Fruit fly (Drosophila melanogaster) whole organism, embryonic: ENCODE measurements around the gene CG15530.
A peak's percentile ranks its signal among the peaks of the same experiment; 100 is the strongest.

Source experiments
- ATbp ChIP-seq: fragments of 200-800 bp; sonication (Bioruptor generic); optimal IDR thresholded peaks from 2 replicates; lab custom pipeline; 2017; ENCODE audit warnings: missing biosample characterization, mild to moderate bottlenecking, missing genetic modification characterization, missing genetic modification reagents
- Abd-B ChIP-seq: fragments of 200-800 bp; sonication (Bioruptor generic); optimal IDR thresholded peaks from 2 replicates; lab custom pipeline; 2018; ENCODE audit warnings: missing biosample characterization, mild to moderate bottlenecking, missing genetic modification characterization, moderate library complexity
- BtbVII ChIP-seq: fragments of 200-800 bp; sonication (Bioruptor generic); optimal IDR thresholded peaks from 3 replicates; lab custom pipeline; 2017; ENCODE audit warnings: missing biosample characterization, mild to moderate bottlenecking, missing genetic modification characterization
- CG10565 ChIP-seq: fragments of 200-800 bp; sonication (Bioruptor generic); optimal IDR thresholded peaks from 3 replicates; lab custom pipeline; 2016; ENCODE audit warnings: missing biosample characterization, mild to moderate bottlenecking, missing genetic modification characterization
- CG10979 ChIP-seq: fragments of 200-800 bp; sonication (Bioruptor generic); optimal IDR thresholded peaks from 2 replicates; lab custom pipeline; 2018; ENCODE audit warnings: missing biosample characterization, mild to moderate bottlenecking, missing genetic modification characterization, moderate library complexity
- CG12769 ChIP-seq: fragments of 200-800 bp; sonication (Bioruptor generic); optimal IDR thresholded peaks from 2 replicates; lab custom pipeline; 2019; ENCODE audit warnings: missing biosample characterization, mild to moderate bottlenecking, missing genetic modification characterization, moderate library complexity
- CG13424 ChIP-seq: fragments of 200-800 bp; sonication (Bioruptor generic); optimal IDR thresholded peaks from 2 replicates; lab custom pipeline; 2019; ENCODE audit warnings: missing biosample characterization, mild to moderate bottlenecking, missing genetic modification characterization, moderate library complexity
- CG13624 ChIP-seq: fragments of 200-800 bp; sonication (Bioruptor generic); optimal IDR thresholded peaks from 2 replicates; lab custom pipeline; 2016; ENCODE audit warnings: missing biosample characterization, missing genetic modification characterization
- CG14441 ChIP-seq: fragments of 200-800 bp; sonication (Bioruptor generic); IDR thresholded peaks from 2 replicates; pipeline ENCODE4 v1.3.6; 2022; ENCODE audit warnings: missing biosample characterization, missing genetic modification characterization
- CG17802 ChIP-seq: fragments of 200-800 bp; sonication (Bioruptor generic); optimal IDR thresholded peaks from 2 replicates; lab custom pipeline; 2018; ENCODE audit warnings: missing biosample characterization, mild to moderate bottlenecking, missing genetic modification characterization, moderate library complexity
- CG18262 ChIP-seq: fragments of 200-800 bp; optimal IDR thresholded peaks from 3 replicates; lab custom pipeline; 2019; ENCODE audit warnings: missing biosample characterization, mild to moderate bottlenecking, missing genetic modification characterization, moderate library complexity
- CG2120 ChIP-seq: fragments of 200-800 bp; sonication (Bioruptor generic); optimal IDR thresholded peaks from 3 replicates; lab custom pipeline; 2016; ENCODE audit warnings: missing biosample characterization, missing genetic modification characterization
- CG30431 ChIP-seq: fragments of 200-800 bp; sonication (Bioruptor generic); optimal IDR thresholded peaks from 2 replicates; lab custom pipeline; 2017; ENCODE audit warnings: missing biosample characterization, missing genetic modification characterization
- CG31224 ChIP-seq: fragments of 200-800 bp; sonication (Bioruptor generic); IDR thresholded peaks from 2 replicates; pipeline ENCODE4 v1.3.6; 2022; ENCODE audit warnings: missing biosample characterization, missing genetic modification characterization
- CG3838 ChIP-seq: fragments of 200-800 bp; sonication (Bioruptor generic); optimal IDR thresholded peaks from 3 replicates; lab custom pipeline; 2016; ENCODE audit warnings: missing biosample characterization, missing genetic modification characterization
- CG6765 ChIP-seq: fragments of 200-800 bp; sonication (Bioruptor generic); optimal IDR thresholded peaks from 3 replicates; lab custom pipeline; 2017; ENCODE audit warnings: missing biosample characterization, mild to moderate bottlenecking, missing genetic modification characterization
- CG7839 ChIP-seq: fragments of 200-800 bp; sonication (Bioruptor generic); optimal IDR thresholded peaks from 3 replicates; lab custom pipeline; 2018; ENCODE audit warnings: missing biosample characterization, mild to moderate bottlenecking, missing genetic modification characterization, moderate library complexity
- CG7963 ChIP-seq: fragments of 200-800 bp; sonication (Bioruptor generic); IDR thresholded peaks from 3 replicates; pipeline ENCODE4 v1.3.6; 2022; ENCODE audit warnings: missing biosample characterization, missing genetic modification characterization; ENCODE audit not compliant: partially characterized antibody
- CG8388 ChIP-seq: fragments of 200-800 bp; sonication (Bioruptor generic); optimal IDR thresholded peaks from 2 replicates; lab custom pipeline; 2019; ENCODE audit warnings: missing biosample characterization, mild to moderate bottlenecking, missing genetic modification characterization, moderate library complexity
- CG9437 ChIP-seq: fragments of 200-800 bp; sonication (Bioruptor generic); optimal IDR thresholded peaks from 2 replicates; lab custom pipeline; 2018; ENCODE audit warnings: missing biosample characterization, mild to moderate bottlenecking, missing genetic modification characterization
- CG9876 ChIP-seq: fragments of 200-800 bp; sonication (Bioruptor generic); optimal IDR thresholded peaks from 2 replicates; lab custom pipeline; 2016; ENCODE audit warnings: missing biosample characterization, missing genetic modification characterization
- CHES-1-like ChIP-seq: fragments of 200-800 bp; sonication (Bioruptor generic); optimal IDR thresholded peaks from 2 replicates; lab custom pipeline; 2016; ENCODE audit warnings: missing biosample characterization, missing genetic modification characterization
- CoRest ChIP-seq: fragments of 200-800 bp; sonication (Bioruptor generic); optimal IDR thresholded peaks from 3 replicates; lab custom pipeline; 2018; ENCODE audit warnings: missing biosample characterization, mild to moderate bottlenecking, missing genetic modification characterization, moderate library complexity
- Drgx ChIP-seq: fragments of 200-800 bp; sonication (Bioruptor generic); IDR thresholded peaks from 2 replicates; pipeline ENCODE4 v1.3.6; 2022; ENCODE audit warnings: missing biosample characterization, missing genetic modification characterization
- Ets97D ChIP-seq: fragments of 200-800 bp; sonication (Bioruptor generic); optimal IDR thresholded peaks from 3 replicates; lab custom pipeline; 2016; ENCODE audit warnings: missing biosample characterization, missing genetic modification characterization
- Gsc ChIP-seq: fragments of 200-800 bp; sonication (Bioruptor generic); IDR thresholded peaks from 2 replicates; pipeline ENCODE4 v1.3.6; 2022; ENCODE audit warnings: missing biosample characterization, missing genetic modification characterization
- Gug ChIP-seq: fragments of 200-800 bp; sonication (Bioruptor generic); IDR thresholded peaks from 4 replicates; pipeline ENCODE4 v1.3.6; 2022; ENCODE audit warnings: missing biosample characterization, missing genetic modification characterization
- HLH3B ChIP-seq: fragments of 200-800 bp; sonication (Bioruptor generic); IDR thresholded peaks from 2 replicates; pipeline ENCODE4 v1.3.6; 2022; ENCODE audit warnings: missing biosample characterization, missing genetic modification characterization
- Hmx ChIP-seq: fragments of 200-800 bp; sonication (Bioruptor generic); optimal IDR thresholded peaks from 2 replicates; lab custom pipeline; 2016; ENCODE audit warnings: missing biosample characterization, missing genetic modification characterization
- Ptx1 ChIP-seq: fragments of 200-800 bp; sonication (Bioruptor generic); IDR thresholded peaks from 2 replicates; pipeline ENCODE4 v1.3.6; 2022; ENCODE audit warnings: missing biosample characterization, missing genetic modification characterization
- Stat92E ChIP-seq, 3 experiments: fragments of >200 bp in 2 of 3; fragments of 200-800 bp in 1 of 3; sonication (Bioruptor generic) in 1 of 3; optimal IDR thresholded peaks; 2 replicates each; lab custom pipeline; 2017 to 2019; ENCODE audit warnings: missing biosample characterization in 3 of 3, missing genetic modification characterization in 3 of 3, mild to moderate bottlenecking in 1 of 3, moderate library complexity in 1 of 3
- ato ChIP-seq: fragments of 200-800 bp; sonication (Bioruptor generic); IDR thresholded peaks from 2 replicates; pipeline ENCODE4 v1.3.6; 2022; ENCODE audit warnings: missing biosample characterization, missing genetic modification characterization; ENCODE audit not compliant: partially characterized antibody
- br ChIP-seq: fragments of >200 bp; optimal IDR thresholded peaks from 2 replicates; lab custom pipeline; 2017
- chinmo ChIP-seq: fragments of 200-800 bp; sonication (Bioruptor generic); IDR thresholded peaks from 4 replicates; pipeline ENCODE4 v1.3.6; 2022; ENCODE audit warnings: missing biosample characterization, missing genetic modification characterization; ENCODE audit not compliant: partially characterized antibody
- chn ChIP-seq: fragments of 200-800 bp; sonication (Bioruptor generic); optimal IDR thresholded peaks from 2 replicates; lab custom pipeline; 2016; ENCODE audit warnings: missing biosample characterization, missing genetic modification characterization
- corto ChIP-seq: fragments of 200-800 bp; sonication (Bioruptor generic); optimal IDR thresholded peaks from 2 replicates; lab custom pipeline; 2016; ENCODE audit warnings: missing biosample characterization, mild to moderate bottlenecking, missing genetic modification characterization, moderate library complexity
- danr ChIP-seq: fragments of 200-800 bp; sonication (Bioruptor generic); IDR thresholded peaks from 2 replicates; pipeline ENCODE4 v1.3.6; 2022; ENCODE audit warnings: missing biosample characterization, missing genetic modification characterization
- ftz-f1 ChIP-seq: fragments of 200-800 bp; sonication (Bioruptor generic); optimal IDR thresholded peaks from 2 replicates; lab custom pipeline; 2016; ENCODE audit warnings: missing biosample characterization, missing genetic modification characterization
- gcm ChIP-seq: fragments of 200-800 bp; sonication (Bioruptor generic); optimal IDR thresholded peaks from 2 replicates; lab custom pipeline; 2019; ENCODE audit warnings: missing biosample characterization, mild to moderate bottlenecking, missing genetic modification characterization, moderate library complexity
- gt ChIP-seq: fragments of 200-800 bp; sonication (Bioruptor generic); IDR thresholded peaks from 2 replicates; pipeline ENCODE4 v1.3.6; 2022; ENCODE audit warnings: missing biosample characterization, missing genetic modification characterization
- hkb ChIP-seq, 2 experiments: fragments of 200-800 bp in 1 of 2; fragments of >200 bp in 1 of 2; sonication (Bioruptor generic) in 1 of 2; IDR thresholded peaks in 1 of 2; optimal IDR thresholded peaks in 1 of 2; 2 replicates each; pipeline versions ENCODE4 v1.3.6 to Lab custom; 2017 to 2022; ENCODE audit warnings: missing biosample characterization in 1 of 2, missing genetic modification characterization in 1 of 2
- mirr ChIP-seq: fragments of 200-800 bp; sonication (Bioruptor generic); optimal IDR thresholded peaks from 3 replicates; lab custom pipeline; 2018; ENCODE audit warnings: missing biosample characterization, mild to moderate bottlenecking, missing genetic modification characterization
- prd ChIP-seq, 3 experiments: fragments of >200 bp in 2 of 3; fragments of 200-800 bp in 1 of 3; sonication (Bioruptor generic) in 1 of 3; optimal IDR thresholded peaks in 2 of 3; IDR thresholded peaks in 1 of 3; 2 replicates in 2 of 3; 3 replicates in 1 of 3; pipeline versions ENCODE4 v1.3.6 to Lab custom; 2017 to 2022; ENCODE audit warnings: missing biosample characterization in 1 of 3, missing genetic modification characterization in 1 of 3
- twi ChIP-seq: fragments of 200-800 bp; optimal IDR thresholded peaks from 2 replicates; lab custom pipeline; 2019; ENCODE audit warnings: missing biosample characterization, mild to moderate bottlenecking, missing genetic modification characterization, moderate library complexity
- unpg ChIP-seq: fragments of 200-800 bp; sonication (Bioruptor generic); optimal IDR thresholded peaks from 3 replicates; lab custom pipeline; 2018; ENCODE audit warnings: missing biosample characterization, mild to moderate bottlenecking, missing genetic modification characterization, moderate library complexity
- zf30C ChIP-seq: fragments of 200-800 bp; sonication (Bioruptor generic); optimal IDR thresholded peaks from 3 replicates; lab custom pipeline; 2018; ENCODE audit warnings: missing biosample characterization, mild to moderate bottlenecking, missing genetic modification characterization

The CG15530 gene

dm6 chr3R:30170671-30171667 is 6.7 kb upstream of the CG15530 start, which contains the start of gene Rsod (continued):
- TF ChIP-seq danr = no peak
- TF ChIP-seq Ptx1 (GFP tag; lab: Robert Waterston, UW) = peak; percentile 78
- TF ChIP-seq mirr (GFP tag; lab: Kevin White, UChicago) = no peak
- TF ChIP-seq CG31224 (GFP tag; lab: Robert Waterston, UW) = peak; percentile 28; the same call in 1 of the 2 replicates
- TF ChIP-seq chinmo (GFP tag; lab: Robert Waterston, UW) = peak; percentile 87; the same call in 2 of the 4 replicates
- peak; percentile 69 for TF ChIP-seq CG14441 (GFP tag; lab: Robert Waterston, UW)
- TF ChIP-seq HLH3B (GFP tag; lab: Robert Waterston, UW) = peak; percentile 80
- TF ChIP-seq CG18262 = peak; percentile 68
- no peak for TF ChIP-seq CHES-1-like
- TF ChIP-seq Gsc = 0 out of 2 replicates have a peak, but pooled peaks have one; percentile 21
- peak; percentile 4 for TF ChIP-seq CG6765 (GFP tag; lab: Kevin White, UChicago)
- TF ChIP-seq BtbVII (GFP tag; lab: Kevin White, UChicago) = peak; percentile 10
- TF ChIP-seq CoRest (tag; lab: Kevin White, UChicago) = peak; percentile 27
- TF ChIP-seq CG3838 (GFP tag; lab: Kevin White, UChicago) = no peak
- TF ChIP-seq ATbp (GFP tag; lab: Kevin White, UChicago) = peak; percentile 55
- peak; percentile 67 for TF ChIP-seq CG8388 (GFP tag; lab: Kevin White, UChicago)
- TF ChIP-seq prd (optimal IDR thresholded peaks at IDR 0.05; lab: Kevin White, UChicago) = no peak
- TF ChIP-seq prd (GFP tag; IDR thresholded peaks at IDR 0.05; lab: Robert Waterston, UW) = peak; percentile 73; the same call in 2 of the 3 replicates
- TF ChIP-seq CG12769 (tag; lab: Kevin White, UChicago) = peak; percentile 65
- no peak for TF ChIP-seq CG9876 (GFP tag; lab: Kevin White, UChicago)
- no peak for TF ChIP-seq Ets97D (GFP tag; lab: Kevin White, UChicago)
- no peak for TF ChIP-seq Hmx (GFP tag; lab: Kevin White, UChicago)
- peak; percentile 68 for TF ChIP-seq CG10979
- no peak for TF ChIP-seq br (lab: Kevin White, UChicago)
- no peak for TF ChIP-seq zf30C (GFP tag; lab: Kevin White, UChicago)
- peak; percentile 14 for TF ChIP-seq gcm (GFP tag; lab: Kevin White, UChicago)
- no peak for TF ChIP-seq CG10565 (GFP tag; lab: Kevin White, UChicago)
- TF ChIP-seq CG30431 (GFP tag; lab: Kevin White, UChicago) = peak; percentile 26
- TF ChIP-seq CG7839 = peak; percentile 62
- no peak for TF ChIP-seq hkb (optimal IDR thresholded peaks at IDR 0.05; lab: Kevin White, UChicago)
- peak; percentile 82 for TF ChIP-seq hkb (GFP tag; IDR thresholded peaks at IDR 0.05; lab: Robert Waterston, UW)
- TF ChIP-seq Stat92E (GFP tag; optimal IDR thresholded peaks at IDR 0.05; lab: Kevin White, UChicago) = peak in 1 of 3 experiments; percentile 73
- peak; percentile 15 for TF ChIP-seq CG9437 (GFP tag; lab: Kevin White, UChicago)
- TF ChIP-seq ato = no peak
- peak; percentile 38 for TF ChIP-seq CG17802 (tag; lab: Kevin White, UChicago)
- peak; percentile 28 for TF ChIP-seq Abd-B
- peak; percentile 66 for TF ChIP-seq gt (GFP tag; lab: Robert Waterston, UW)
- TF ChIP-seq chn (GFP tag; lab: Kevin White, UChicago) = no peak
- peak; percentile 56 for TF ChIP-seq CG13424
- TF ChIP-seq twi (tag; lab: Kevin White, UChicago) = no peak
- TF ChIP-seq CG2120 (GFP tag; lab: Kevin White, UChicago) = no peak
- TF ChIP-seq Drgx = peak; percentile 93
- TF ChIP-seq ftz-f1 (GFP tag; lab: Kevin White, UChicago) = peak; percentile 37
- peak; percentile 51; the same call in 2 of the 4 replicates for TF ChIP-seq Gug (GFP tag; lab: Robert Waterston, UW)
- TF ChIP-seq unpg (GFP tag; lab: Kevin White, UChicago) = peak; percentile 61
- no peak for TF ChIP-seq CG13624 (GFP tag; lab: Kevin White, UChicago)
- peak; percentile 59 for TF ChIP-seq corto (GFP tag; lab: Kevin White, UChicago)
- no peak for TF ChIP-seq CG7963 (GFP tag; lab: Robert Waterston, UW)
